Worm (Caenorhabditis elegans) whole organism, L1 larva: ENCODE measurements around the gene F07B10.7.
A peak's percentile ranks its signal among the peaks of the same experiment; 100 is the strongest.

ENCODE experiments used
- C04F5.9 ChIP-seq: sonication (generic microtip); optimal IDR thresholded peaks from 2 replicates; lab custom pipeline; 2016; ENCODE audit warnings: missing genetic modification characterization, missing compliant biosample characterization
- C16A3.4 ChIP-seq: fragments of 150-350 bp; optimal IDR thresholded peaks from 2 replicates; lab custom pipeline; 2014; ENCODE audit warnings: missing biosample characterization, missing genetic modification characterization
- ceh-63 ChIP-seq: fragments of 200-800 bp; sonication (Bioruptor generic); optimal IDR thresholded peaks from 2 replicates; lab custom pipeline; 2018; ENCODE audit warnings: mild to moderate bottlenecking, missing genetic modification characterization, missing compliant biosample characterization
- ceh-88 ChIP-seq: fragments of 200-800 bp; sonication (Bioruptor generic); IDR thresholded peaks from 2 replicates; pipeline ENCODE4 v1.3.6; 2022; ENCODE audit warnings: missing genetic modification characterization, missing compliant biosample characterization
- ceh-90 ChIP-seq: sonication (generic microtip); optimal IDR thresholded peaks from 2 replicates; lab custom pipeline; 2016; ENCODE audit warnings: missing genetic modification characterization, missing compliant biosample characterization
- dsc-1 ChIP-seq: sonication (generic microtip); optimal IDR thresholded peaks from 2 replicates; lab custom pipeline; 2016; ENCODE audit warnings: mild to moderate bottlenecking, missing genetic modification characterization, missing compliant biosample characterization
- efl-1 ChIP-seq, 4 experiments: fragments of 150-350 bp; optimal IDR thresholded peaks in 3 of 4; peaks in 1 of 4; 1 replicate in 1 of 4; 2 replicates in 3 of 4; lab custom pipeline; 2014; ENCODE audit warnings: missing biosample characterization in 2 of 4, missing genetic modification characterization in 2 of 4, missing genetic modification reagents in 2 of 4
- egl-13 ChIP-seq: sonication (generic microtip); optimal IDR thresholded peaks from 2 replicates; lab custom pipeline; 2016; ENCODE audit warnings: missing genotype, missing genetic modification reagents, missing genetic modification characterization, missing compliant biosample characterization
- elt-2 ChIP-seq: sonication (generic microtip); optimal IDR thresholded peaks from 2 replicates; lab custom pipeline; 2016; ENCODE audit warnings: missing genetic modification characterization, mild to moderate bottlenecking, inconsistent platforms, missing compliant biosample characterization, missing genetic modification reagents
- elt-3 ChIP-seq, 6 experiments: fragments of 150-350 bp in 1 of 6; sonication (generic microtip); optimal IDR thresholded peaks; 2 replicates each; lab custom pipeline; 2017 to 2018; ENCODE audit warnings: missing biosample characterization in 6 of 6, missing genetic modification characterization in 6 of 6, inconsistent platforms in 1 of 6
- ets-5 ChIP-seq: fragments of 200-800 bp; sonication (Bioruptor generic); IDR thresholded peaks from 2 replicates; pipeline ENCODE4 v1.3.6; 2022; ENCODE audit warnings: missing genetic modification characterization, missing compliant biosample characterization
- hlh-17 ChIP-seq: fragments of 200-800 bp; sonication (Bioruptor generic); optimal IDR thresholded peaks from 2 replicates; lab custom pipeline; 2018; ENCODE audit warnings: missing genetic modification characterization, mild to moderate bottlenecking, missing compliant biosample characterization, moderate library complexity, borderline replicate concordance
- isw-1 ChIP-seq: fragments of 200-800 bp; sonication (Bioruptor generic); IDR thresholded peaks from 2 replicates; pipeline ENCODE4 v1.3.6; 2022; ENCODE audit warnings: missing genetic modification characterization, missing compliant biosample characterization
- jun-1 ChIP-seq: fragments of 150-350 bp; optimal IDR thresholded peaks from 2 replicates; lab custom pipeline; 2014; ENCODE audit warnings: missing biosample characterization, missing genetic modification reagents, missing genetic modification characterization
- lin-14 ChIP-seq: fragments of 200-800 bp; sonication (Bioruptor generic); optimal IDR thresholded peaks from 2 replicates; lab custom pipeline; 2018; ENCODE audit warnings: mild to moderate bottlenecking, missing genetic modification characterization, moderate library complexity, missing compliant biosample characterization
- lin-15B ChIP-seq: fragments of 150-350 bp; sonication (generic microtip); optimal IDR thresholded peaks from 3 replicates; lab custom pipeline; 2014; ENCODE audit warnings: missing biosample characterization, missing genetic modification characterization
- lin-35 ChIP-seq, 2 experiments: fragments of 150-350 bp; optimal IDR thresholded peaks; 2 replicates each; lab custom pipeline; 2014; ENCODE audit warnings: missing biosample characterization in 2 of 2, missing genetic modification characterization in 2 of 2, missing genetic modification reagents in 2 of 2
- lir-3 ChIP-seq: sonication (generic microtip); optimal IDR thresholded peaks from 2 replicates; lab custom pipeline; 2016; ENCODE audit warnings: mild to moderate bottlenecking, missing genetic modification characterization, moderate library complexity, missing compliant biosample characterization; ENCODE audit not compliant: poor library complexity
- lsy-2 ChIP-seq, 2 experiments: fragments of 150-350 bp; optimal IDR thresholded peaks; 2 replicates each; lab custom pipeline; 2014; ENCODE audit warnings: missing biosample characterization in 2 of 2, missing genetic modification characterization in 2 of 2
- nhr-11 ChIP-seq: fragments of 150-350 bp; optimal IDR thresholded peaks from 2 replicates; lab custom pipeline; 2014; ENCODE audit warnings: missing biosample characterization, missing genetic modification characterization
- nhr-12 ChIP-seq: sonication (generic microtip); optimal IDR thresholded peaks from 2 replicates; lab custom pipeline; 2017; ENCODE audit warnings: missing biosample characterization, missing genetic modification characterization
- nhr-19 ChIP-seq: fragments of 200-800 bp; sonication (Bioruptor generic); conservative IDR thresholded peaks from 2 replicates; pipeline ENCODE4 v1.3.6; 2022; ENCODE audit warnings: missing genetic modification characterization, missing compliant biosample characterization
- nhr-20 ChIP-seq: sonication (generic microtip); optimal IDR thresholded peaks from 2 replicates; lab custom pipeline; 2016; ENCODE audit warnings: mild to moderate bottlenecking, missing genetic modification characterization, missing compliant biosample characterization
- nhr-76 ChIP-seq: sonication (generic microtip); optimal IDR thresholded peaks from 2 replicates; lab custom pipeline; 2017; ENCODE audit warnings: missing biosample characterization, missing genetic modification characterization
- nhr-77 ChIP-seq: fragments of 150-350 bp; optimal IDR thresholded peaks from 2 replicates; lab custom pipeline; 2014; ENCODE audit warnings: missing biosample characterization, missing genetic modification characterization
- nhr-84 ChIP-seq: sonication (generic microtip); optimal IDR thresholded peaks from 2 replicates; lab custom pipeline; 2017; ENCODE audit warnings: missing biosample characterization, missing genetic modification characterization
- pag-3 ChIP-seq: sonication (generic microtip); optimal IDR thresholded peaks from 2 replicates; lab custom pipeline; 2017; ENCODE audit warnings: missing genetic modification characterization, mild to moderate bottlenecking, missing compliant biosample characterization, antibody characterized with exemption, borderline replicate concordance; ENCODE audit not compliant: insufficient read depth
- pax-3 ChIP-seq: fragments of 200-800 bp; sonication (Bioruptor generic); optimal IDR thresholded peaks from 2 replicates; lab custom pipeline; 2018; ENCODE audit warnings: mild to moderate bottlenecking, missing genetic modification characterization, moderate library complexity, missing compliant biosample characterization
- snpc-4 ChIP-seq: fragments of 150-350 bp; optimal IDR thresholded peaks from 2 replicates; lab custom pipeline; 2014; ENCODE audit warnings: missing biosample characterization, missing genetic modification characterization
- snu-23 ChIP-seq: sonication (generic microtip); optimal IDR thresholded peaks from 2 replicates; lab custom pipeline; 2016; ENCODE audit warnings: missing genetic modification characterization, missing compliant biosample characterization
- sptf-1 ChIP-seq: fragments of 150-350 bp; optimal IDR thresholded peaks from 2 replicates; lab custom pipeline; 2014; ENCODE audit warnings: missing biosample characterization, missing genetic modification characterization
- sup-37 ChIP-seq: fragments of 200-800 bp; sonication (Bioruptor generic); optimal IDR thresholded peaks from 2 replicates; lab custom pipeline; 2018; ENCODE audit warnings: mild to moderate bottlenecking, missing genetic modification characterization, missing compliant biosample characterization
- swsn-7 ChIP-seq: sonication (generic microtip); optimal IDR thresholded peaks from 2 replicates; lab custom pipeline; 2016; ENCODE audit warnings: missing genetic modification characterization, missing compliant biosample characterization
- tbx-2 ChIP-seq: sonication (generic microtip); optimal IDR thresholded peaks from 2 replicates; lab custom pipeline; 2016; ENCODE audit warnings: missing genetic modification characterization, missing compliant biosample characterization
- tlp-1 ChIP-seq: fragments of 150-350 bp; optimal IDR thresholded peaks from 2 replicates; lab custom pipeline; 2014; ENCODE audit warnings: missing biosample characterization, missing genetic modification characterization
- unc-86 ChIP-seq: sonication (generic microtip); optimal IDR thresholded peaks from 2 replicates; lab custom pipeline; 2016; ENCODE audit warnings: missing genetic modification characterization, missing compliant biosample characterization
- zag-1 ChIP-seq: fragments of 150-350 bp; optimal IDR thresholded peaks from 2 replicates; lab custom pipeline; 2014; ENCODE audit warnings: missing biosample characterization, missing genetic modification characterization
- zip-4 ChIP-seq: fragments of 200-800 bp; sonication (Bioruptor generic); optimal IDR thresholded peaks from 2 replicates; lab custom pipeline; 2018; ENCODE audit warnings: mild to moderate bottlenecking, missing genetic modification characterization, moderate library complexity, missing compliant biosample characterization

The F07B10.7 gene

ce11 chrV:11239187-11239725, 21.3 kb downstream of the F07B10.7 start, which contains the start of the genes dvc-1 and ima-1 (continued):
- TF ChIP-seq zag-1 (tag; lab: Kevin White, UChicago) (no peak), nhr-84 (tag; lab: Kevin White, UChicago) (no peak), ets-5 (GFP tag; lab: Robert Waterston, UW) (no peak), dsc-1 (tag; lab: Kevin White, UChicago) (peak; percentile 58), ceh-88 (GFP tag; lab: Robert Waterston, UW) (peak; percentile 53; the same call in 1 of the 2 replicates), hlh-17 (GFP tag; lab: Kevin White, UChicago) (no peak), isw-1 (GFP tag; lab: Robert Waterston, UW) (peak; percentile 56), egl-13 (tag; lab: Kevin White, UChicago) (no peak), sup-37 (GFP tag; lab: Kevin White, UChicago) (no peak), C04F5.9 (tag; lab: Kevin White, UChicago) (no peak), nhr-20 (tag; lab: Kevin White, UChicago) (peak; percentile 71), zip-4 (no peak), nhr-11 (tag; lab: Kevin White, UChicago) (no peak), unc-86 (no peak), lin-35 (GFP tag; optimal IDR thresholded peaks at IDR 0.05; lab: Kevin White, UChicago) (peak; percentile 60 to 65), lir-3 (tag; lab: Kevin White, UChicago) (peak; percentile 50), sptf-1 (tag; lab: Kevin White, UChicago) (no peak), lin-14 (GFP tag; lab: Kevin White, UChicago) (peak; percentile 64), swsn-7 (tag; lab: Kevin White, UChicago) (peak; percentile 71), lsy-2 (tag; optimal IDR thresholded peaks at IDR 0.05; lab: Kevin White, UChicago) (peak; percentile 63 to 70), nhr-12 (no peak), elt-3 (tag; optimal IDR thresholded peaks at IDR 0.05; lab: Kevin White, UChicago) (peak in 2 of 6 experiments; percentile 6 to 9), tbx-2 (tag; lab: Kevin White, UChicago) (peak; percentile 51), snu-23 (GFP tag; lab: Kevin White, UChicago) (peak; percentile 79), tlp-1 (no peak), nhr-76 (tag; lab: Kevin White, UChicago) (peak; percentile 24), pax-3 (peak; percentile 7), nhr-19 (GFP tag; lab: Robert Waterston, UW) (peak; percentile 73), pag-3 (tag; lab: Kevin White, UChicago) (no peak), ceh-90 (tag; lab: Kevin White, UChicago) (no peak), lin-15B (tag; lab: Kevin White, UChicago) (no peak), jun-1 (tag; lab: Kevin White, UChicago) (peak; percentile 52), snpc-4 (tag; lab: Kevin White, UChicago) (peak; percentile 42), efl-1 (optimal IDR thresholded peaks at IDR 0.05; lab: Kevin White, UChicago) (peak; percentile 67 to 69), efl-1 (GFP tag; optimal IDR thresholded peaks at IDR 0.05 in 1 of 2; lab: Kevin White, UChicago) (peak; percentile 56 to 97)

ce11 chrV:11235876-11236275, 24.6 kb downstream of the F07B10.7 start:
- TF ChIP-seq nhr-76 (tag; lab: Kevin White, UChicago), result no peak
- no peak for TF ChIP-seq ceh-63
- no peak for TF ChIP-seq dsc-1 (tag; lab: Kevin White, UChicago)
- no peak for TF ChIP-seq C16A3.4 (tag; lab: Kevin White, UChicago)
- no peak for TF ChIP-seq efl-1 (optimal IDR thresholded peaks at IDR 0.05; lab: Kevin White, UChicago)
- peak in 1 of 2 experiments; percentile 74 for TF ChIP-seq efl-1 (GFP tag; optimal IDR thresholded peaks at IDR 0.05 in 1 of 2; lab: Kevin White, UChicago)
- TF ChIP-seq ets-5 (GFP tag; lab: Robert Waterston, UW), result no peak
- no peak for TF ChIP-seq nhr-19 (GFP tag; lab: Robert Waterston, UW)
- TF ChIP-seq lsy-2 (tag; optimal IDR thresholded peaks at IDR 0.05; lab: Kevin White, UChicago), result no peak
- no peak for TF ChIP-seq nhr-77 (tag; lab: Kevin White, UChicago)
- TF ChIP-seq elt-2 (tag; lab: Kevin White, UChicago), result peak; percentile 96
- TF ChIP-seq, all 84 proteins: peak for 2
